Worm (Caenorhabditis elegans) whole organism, L4 larva: ENCODE measurements around the gene W05H9.2.
A peak's percentile ranks its signal among the peaks of the same experiment; 100 is the strongest.

Experiments
- D1046.2 ChIP-seq: fragments of 200-800 bp; sonication (Bioruptor generic); IDR thresholded peaks from 2 replicates; pipeline ENCODE4 v1.3.6; 2022; ENCODE audit warnings: missing genetic modification characterization, missing compliant biosample characterization
- F10B5.3 ChIP-seq: sonication (generic microtip); optimal IDR thresholded peaks from 2 replicates; lab custom pipeline; 2016; ENCODE audit warnings: mild to moderate bottlenecking, missing genetic modification characterization, missing compliant biosample characterization
- F26F4.8 ChIP-seq: fragments of 200-800 bp; sonication (Bioruptor generic); conservative IDR thresholded peaks from 2 replicates; pipeline ENCODE4 v1.3.6; 2022; ENCODE audit warnings: missing genetic modification characterization, missing compliant biosample characterization
- F37D6.2 ChIP-seq: sonication (generic microtip); optimal IDR thresholded peaks from 2 replicates; lab custom pipeline; 2016; ENCODE audit warnings: mild to moderate bottlenecking, missing genetic modification characterization, missing compliant biosample characterization
- F44E2.7 ChIP-seq: fragments of 200-800 bp; sonication (Bioruptor generic); IDR thresholded peaks from 2 replicates; pipeline ENCODE4 v2.1.2; 2022; ENCODE audit warnings: missing genetic modification characterization, missing compliant biosample characterization
- F49E8.2 ChIP-seq: sonication (generic microtip); optimal IDR thresholded peaks from 2 replicates; lab custom pipeline; 2016; ENCODE audit warnings: missing compliant biosample characterization, mild to moderate bottlenecking, missing genetic modification characterization, borderline replicate concordance
- T20F7.1 ChIP-seq: fragments of 200-800 bp; sonication (Bioruptor generic); optimal IDR thresholded peaks from 2 replicates; lab custom pipeline; 2018; ENCODE audit warnings: mild to moderate bottlenecking, missing genetic modification characterization, missing compliant biosample characterization
- T26A8.4 ChIP-seq: fragments of 200-800 bp; sonication (Bioruptor generic); IDR thresholded peaks from 2 replicates; pipeline ENCODE4 v1.3.6; 2022; ENCODE audit warnings: missing genetic modification characterization, missing compliant biosample characterization
- Y105C5A.15 ChIP-seq: fragments of 200-800 bp; sonication (Bioruptor generic); IDR thresholded peaks from 2 replicates; pipeline ENCODE4 v1.3.6; 2022; ENCODE audit warnings: missing genetic modification characterization, missing compliant biosample characterization
- Y48G9A.11 ChIP-seq: fragments of 200-800 bp; sonication (Bioruptor generic); IDR thresholded peaks from 2 replicates; pipeline ENCODE4 v1.3.6; 2022; ENCODE audit warnings: missing genetic modification reagents, missing genetic modification characterization, missing compliant biosample characterization
- ZK337.2 ChIP-seq: fragments of 200-800 bp; sonication (Bioruptor generic); IDR thresholded peaks from 2 replicates; pipeline ENCODE4 v1.3.6; 2022; ENCODE audit warnings: missing genetic modification reagents, missing genetic modification characterization, missing compliant biosample characterization
- aha-1 ChIP-seq: fragments of 150-350 bp; peaks from one replicate; lab custom pipeline; 2014; ENCODE audit warnings: missing biosample characterization, missing genetic modification characterization
- arid-1 ChIP-seq: fragments of 200-800 bp; sonication (Bioruptor generic); conservative IDR thresholded peaks from 2 replicates; pipeline ENCODE4 v1.3.6; 2022; ENCODE audit warnings: missing genetic modification reagents, missing genetic modification characterization, missing compliant biosample characterization
- attf-4 ChIP-seq: sonication (generic microtip); optimal IDR thresholded peaks from 3 replicates; lab custom pipeline; 2017; ENCODE audit warnings: missing biosample characterization, missing genetic modification characterization
- ceh-32 ChIP-seq: sonication (generic microtip); optimal IDR thresholded peaks from 2 replicates; lab custom pipeline; 2016; ENCODE audit warnings: mild to moderate bottlenecking, missing genetic modification characterization, missing compliant biosample characterization; ENCODE audit not compliant: poor library complexity
- ceh-44 ChIP-seq: fragments of 200-800 bp; sonication (Bioruptor generic); IDR thresholded peaks from 2 replicates; pipeline ENCODE4 v1.3.6; 2022; ENCODE audit warnings: missing genetic modification reagents, missing genetic modification characterization, missing compliant biosample characterization
- ceh-82 ChIP-seq: sonication (generic microtip); optimal IDR thresholded peaks from 2 replicates; lab custom pipeline; 2017; ENCODE audit warnings: missing biosample characterization, missing genetic modification characterization
- ces-1 ChIP-seq: fragments of 150-350 bp; sonication (generic microtip); optimal IDR thresholded peaks from 4 replicates; lab custom pipeline; 2014; ENCODE audit warnings: missing biosample characterization, missing genetic modification reagents, missing genetic modification characterization
- dmd-6 ChIP-seq: fragments of 200-800 bp; sonication (Bioruptor generic); IDR thresholded peaks from 2 replicates; pipeline ENCODE4 v1.3.6; 2022; ENCODE audit warnings: missing genetic modification reagents, missing genetic modification characterization, missing compliant biosample characterization
- dmd-8 ChIP-seq: fragments of 200-800 bp; sonication (Bioruptor generic); IDR thresholded peaks from 2 replicates; pipeline ENCODE4 v1.3.6; 2022; ENCODE audit warnings: missing genetic modification characterization, missing compliant biosample characterization
- dmd-9 ChIP-seq: fragments of 200-800 bp; sonication (Bioruptor generic); IDR thresholded peaks from 2 replicates; pipeline ENCODE4 v1.3.6; 2022; ENCODE audit warnings: missing genetic modification reagents, missing genetic modification characterization, missing compliant biosample characterization
- dpl-1 ChIP-seq: fragments of 150-350 bp; optimal IDR thresholded peaks from 2 replicates; lab custom pipeline; 2014; ENCODE audit warnings: missing biosample characterization, missing genetic modification reagents, missing genetic modification characterization
- egl-43 ChIP-seq: fragments of 200-800 bp; sonication (Bioruptor generic); IDR thresholded peaks from 2 replicates; pipeline ENCODE4 v1.3.6; 2022; ENCODE audit warnings: missing genetic modification reagents, missing genetic modification characterization, missing compliant biosample characterization
- fos-1 ChIP-seq: fragments of 150-350 bp; optimal IDR thresholded peaks from 2 replicates; lab custom pipeline; 2014; ENCODE audit warnings: missing biosample characterization, missing genetic modification characterization
- hlh-11 ChIP-seq: fragments of 200-800 bp; sonication (Bioruptor generic); optimal IDR thresholded peaks from 2 replicates; lab custom pipeline; 2018; ENCODE audit warnings: mild to moderate bottlenecking, missing genetic modification characterization, missing compliant biosample characterization
- hmg-1.1 ChIP-seq: fragments of 200-800 bp; sonication (Bioruptor generic); IDR thresholded peaks from 2 replicates; pipeline ENCODE4 v1.3.6; 2022; ENCODE audit warnings: missing genetic modification reagents, missing genetic modification characterization, missing compliant biosample characterization
- jun-1 ChIP-seq: fragments of 150-350 bp; optimal IDR thresholded peaks from 2 replicates; lab custom pipeline; 2014; ENCODE audit warnings: missing biosample characterization, missing genetic modification reagents, missing genetic modification characterization
- lin-1 ChIP-seq: fragments of 200-800 bp; sonication (Bioruptor generic); IDR thresholded peaks from 2 replicates; pipeline ENCODE4 v1.3.6; 2022; ENCODE audit warnings: missing genetic modification reagents, missing genetic modification characterization, missing compliant biosample characterization
- lin-38 ChIP-seq: fragments of 200-800 bp; sonication (Bioruptor generic); IDR thresholded peaks from 2 replicates; pipeline ENCODE4 v1.3.6; 2022; ENCODE audit warnings: missing genetic modification reagents, missing genetic modification characterization, missing compliant biosample characterization
- lsy-2 ChIP-seq, 2 experiments: fragments of 150-350 bp in 1 of 2; sonication (generic microtip) in 1 of 2; optimal IDR thresholded peaks; 2 replicates each; lab custom pipeline; 2014 to 2017; ENCODE audit warnings: missing biosample characterization in 2 of 2, missing genetic modification characterization in 2 of 2
- madf-9 ChIP-seq: fragments of 200-800 bp; sonication (Bioruptor generic); conservative IDR thresholded peaks from 2 replicates; pipeline ENCODE4 v1.3.6; 2022; ENCODE audit warnings: missing genetic modification reagents, missing genetic modification characterization, missing compliant biosample characterization
- mep-1 ChIP-seq: fragments of 150-350 bp; sonication (generic microtip); optimal IDR thresholded peaks from 3 replicates; lab custom pipeline; 2014; ENCODE audit warnings: missing biosample characterization, missing genetic modification characterization
- mes-2 ChIP-seq: sonication (generic microtip); optimal IDR thresholded peaks from 2 replicates; lab custom pipeline; 2016; ENCODE audit warnings: missing genotype, mild to moderate bottlenecking, missing genetic modification characterization, missing compliant biosample characterization; ENCODE audit not compliant: poor library complexity, severe bottlenecking
- nhr-10 ChIP-seq: fragments of 150-350 bp; optimal IDR thresholded peaks from 2 replicates; lab custom pipeline; 2014; ENCODE audit warnings: missing biosample characterization, missing genetic modification characterization
- nhr-102 ChIP-seq: sonication (generic microtip); optimal IDR thresholded peaks from 2 replicates; lab custom pipeline; 2016; ENCODE audit warnings: mild to moderate bottlenecking, missing genetic modification characterization, moderate library complexity, missing compliant biosample characterization
- nhr-237 ChIP-seq: sonication (generic microtip); optimal IDR thresholded peaks from 2 replicates; lab custom pipeline; 2017; ENCODE audit warnings: missing biosample characterization, missing genetic modification characterization
- nhr-25 ChIP-seq: sonication (generic microtip); optimal IDR thresholded peaks from 2 replicates; lab custom pipeline; 2017; ENCODE audit warnings: missing genetic modification characterization, mild to moderate bottlenecking, missing compliant biosample characterization, antibody characterized with exemption, moderate library complexity, borderline replicate concordance; ENCODE audit not compliant: insufficient read depth
- nhr-41 ChIP-seq: fragments of 200-800 bp; sonication (Bioruptor generic); IDR thresholded peaks from 2 replicates; pipeline ENCODE4 v1.3.6; 2022; ENCODE audit warnings: missing genetic modification reagents, missing genetic modification characterization, missing compliant biosample characterization
- rbr-2 ChIP-seq: sonication (generic microtip); optimal IDR thresholded peaks from 2 replicates; lab custom pipeline; 2016; ENCODE audit warnings: missing genotype, missing genetic modification characterization, missing compliant biosample characterization
- set-16 ChIP-seq: fragments of 200-800 bp; sonication (Bioruptor generic); IDR thresholded peaks from 2 replicates; pipeline ENCODE4 v1.3.6; 2022; ENCODE audit warnings: missing genetic modification reagents, missing genetic modification characterization, missing compliant biosample characterization
- skn-1 ChIP-seq: fragments of 150-350 bp; optimal IDR thresholded peaks from 2 replicates; lab custom pipeline; 2014; ENCODE audit warnings: missing biosample characterization, missing genetic modification characterization
- spr-1 ChIP-seq: sonication (generic microtip); optimal IDR thresholded peaks from 2 replicates; lab custom pipeline; 2016; ENCODE audit warnings: mild to moderate bottlenecking, missing genetic modification characterization, missing compliant biosample characterization
- spr-3 ChIP-seq: fragments of 200-800 bp; sonication (Bioruptor generic); optimal IDR thresholded peaks from 2 replicates; lab custom pipeline; 2018; ENCODE audit warnings: mild to moderate bottlenecking, missing genetic modification characterization, missing compliant biosample characterization
- tra-1 ChIP-seq: fragments of 200-800 bp; sonication (Bioruptor generic); IDR thresholded peaks from 2 replicates; pipeline ENCODE4 v1.3.6; 2022; ENCODE audit warnings: missing genetic modification reagents, missing genetic modification characterization, missing compliant biosample characterization
- unc-130 ChIP-seq: sonication (generic microtip); optimal IDR thresholded peaks from 2 replicates; lab custom pipeline; 2016; ENCODE audit warnings: missing genetic modification reagents, missing genetic modification characterization, missing compliant biosample characterization
- unc-62 ChIP-seq, 3 experiments: fragments of 150-350 bp in 1 of 3; sonication (generic microtip); optimal IDR thresholded peaks in 2 of 3; peaks in 1 of 3; 1 replicate in 1 of 3; 2 replicates in 2 of 3; lab custom pipeline; 2014 to 2017; ENCODE audit warnings: missing biosample characterization in 3 of 3, missing genetic modification characterization in 3 of 3, missing genetic modification reagents in 3 of 3, missing genotype in 1 of 3
- vab-7 ChIP-seq: fragments of 200-800 bp; sonication (Bioruptor generic); IDR thresholded peaks from 2 replicates; pipeline ENCODE4 v1.3.6; 2022; ENCODE audit warnings: missing genetic modification reagents, missing genetic modification characterization, missing compliant biosample characterization
- zfp-2 ChIP-seq: sonication (generic microtip); optimal IDR thresholded peaks from 2 replicates; lab custom pipeline; 2016; ENCODE audit warnings: mild to moderate bottlenecking, missing genetic modification characterization, missing compliant biosample characterization
- zfp-3 ChIP-seq: fragments of 200-800 bp; sonication (Bioruptor generic); conservative IDR thresholded peaks from 2 replicates; pipeline ENCODE4 v1.3.6; 2022; ENCODE audit warnings: missing genetic modification reagents, missing genetic modification characterization, missing compliant biosample characterization
- zip-11 ChIP-seq: fragments of 200-800 bp; sonication (Bioruptor generic); IDR thresholded peaks from 2 replicates; pipeline ENCODE4 v1.3.6; 2022; ENCODE audit warnings: missing genetic modification characterization, missing compliant biosample characterization

W05H9.2 gene

ce11 chrX:6296402-6296844, 29.6 kb downstream of the W05H9.2 start (continued):
- peak; percentile 98 for TF ChIP-seq hlh-11 (tag; lab: Kevin White, UChicago)
- peak; percentile 92 for TF ChIP-seq F44E2.7 (GFP tag; lab: Robert Waterston, UW)
- TF ChIP-seq attf-4: peak; percentile 77
- TF ChIP-seq madf-9 (GFP tag; lab: Robert Waterston, UW): peak; percentile 99
- peak; percentile 100 for TF ChIP-seq egl-43 (GFP tag; lab: Robert Waterston, UW)
- peak; percentile 100 for TF ChIP-seq T26A8.4 (GFP tag; lab: Robert Waterston, UW)
- peak; percentile 97 for TF ChIP-seq ces-1 (GFP tag; lab: Kevin White, UChicago)
- TF ChIP-seq nhr-41 (GFP tag; lab: Robert Waterston, UW): peak; percentile 91
- peak; percentile 89 for TF ChIP-seq lin-38 (GFP tag; lab: Robert Waterston, UW)
- TF ChIP-seq nhr-237 (tag; lab: Kevin White, UChicago): peak; percentile 95
- TF ChIP-seq mes-2: peak; percentile 98
- peak; percentile 100 for TF ChIP-seq nhr-10
- TF ChIP-seq aha-1 (tag; lab: Kevin White, UChicago): peak; percentile 100
- no peak for TF ChIP-seq set-16 (GFP tag; lab: Robert Waterston, UW)
- peak; percentile 91 for TF ChIP-seq ceh-32 (tag; lab: Kevin White, UChicago)
- TF ChIP-seq ceh-82 (tag; lab: Kevin White, UChicago): peak; percentile 96
- TF ChIP-seq Y48G9A.11 (GFP tag; lab: Robert Waterston, UW): 0 out of 2 replicates have a peak, but pooled peaks have one; percentile 42
- TF ChIP-seq F37D6.2 (tag; lab: Kevin White, UChicago): peak; percentile 99
- TF ChIP-seq lin-1 (GFP tag; lab: Robert Waterston, UW): peak; percentile 94
- TF ChIP-seq spr-1 (tag; lab: Kevin White, UChicago): peak; percentile 98
- TF ChIP-seq dmd-6 (GFP tag; lab: Robert Waterston, UW): peak; percentile 98
- TF ChIP-seq unc-62 (GFP tag; optimal IDR thresholded peaks at IDR 0.05 in 1 of 2; lab: Kevin White, UChicago): peak; percentile 93 to 100
- TF ChIP-seq unc-62 (tag; optimal IDR thresholded peaks at IDR 0.05; lab: Kevin White, UChicago): peak; percentile 91
- TF ChIP-seq dmd-9 (GFP tag; lab: Robert Waterston, UW): peak; percentile 94
- TF ChIP-seq zip-11 (GFP tag; lab: Robert Waterston, UW): 0 out of 2 replicates have a peak, but pooled peaks have one; percentile 38
- peak; percentile 45; the same call in 1 of the 2 replicates for TF ChIP-seq ceh-44 (GFP tag; lab: Robert Waterston, UW)
- peak; percentile 88 for TF ChIP-seq ZK337.2 (GFP tag; lab: Robert Waterston, UW)
- TF ChIP-seq mep-1 (tag; lab: Kevin White, UChicago): peak; percentile 100
- TF ChIP-seq F10B5.3: peak; percentile 97
- peak; percentile 83 for TF ChIP-seq dmd-8 (GFP tag; lab: Robert Waterston, UW)
- peak; percentile 99 for TF ChIP-seq spr-3 (GFP tag; lab: Kevin White, UChicago)
- TF ChIP-seq nhr-102 (tag; lab: Kevin White, UChicago): peak; percentile 100
- peak; percentile 96 to 97 for TF ChIP-seq lsy-2 (tag; optimal IDR thresholded peaks at IDR 0.05; lab: Kevin White, UChicago)
- TF ChIP-seq zfp-2 (tag; lab: Kevin White, UChicago): peak; percentile 91
- TF ChIP-seq nhr-25 (tag; lab: Kevin White, UChicago): peak; percentile 98
- peak; percentile 98 for TF ChIP-seq tra-1 (GFP tag; lab: Robert Waterston, UW)
- TF ChIP-seq T20F7.1 (GFP tag; lab: Kevin White, UChicago): peak; percentile 94
- peak; percentile 95 for TF ChIP-seq fos-1
- TF ChIP-seq hmg-1.1 (GFP tag; lab: Robert Waterston, UW): peak; percentile 100
- no peak for TF ChIP-seq F26F4.8 (GFP tag; lab: Robert Waterston, UW)
- TF ChIP-seq D1046.2 (GFP tag; lab: Robert Waterston, UW): peak; percentile 95
- peak; percentile 40 for TF ChIP-seq unc-130 (GFP tag; lab: Kevin White, UChicago)
- peak; percentile 99 for TF ChIP-seq rbr-2 (tag; lab: Kevin White, UChicago)
- TF ChIP-seq F49E8.2 (tag; lab: Kevin White, UChicago): peak; percentile 19
- peak; percentile 100 for TF ChIP-seq jun-1 (tag; lab: Kevin White, UChicago)
- TF ChIP-seq dpl-1 (GFP tag; lab: Kevin White, UChicago): peak; percentile 74
- TF ChIP-seq Y105C5A.15: peak; percentile 92
- peak; percentile 72 for TF ChIP-seq skn-1 (tag; lab: Kevin White, UChicago)
- peak; percentile 96 for TF ChIP-seq arid-1 (GFP tag; lab: Robert Waterston, UW)
- TF ChIP-seq vab-7 (GFP tag; lab: Robert Waterston, UW): peak; percentile 98
- peak; percentile 97 for TF ChIP-seq zfp-3 (GFP tag; lab: Robert Waterston, UW)
